Fruit fly (Drosophila melanogaster): ENCODE data around the gene tant.

The tant gene

dm6 chr3L:6071454-6072189 is 16.7 kb downstream of the tant start, which contains the start of gene CG6602 (continued):
- no peak for TF ChIP-seq Hr39 (optimal IDR thresholded peaks at IDR 0.05)
- TF ChIP-seq Neu2 (GFP tag; optimal IDR thresholded peaks at IDR 0.05; ENCODE audit: borderline replicate concordance): no peak
- peak; percentile 25 for TF ChIP-seq CG12219 (GFP tag; optimal IDR thresholded peaks at IDR 0.05)
- TF ChIP-seq chif (GFP tag; optimal IDR thresholded peaks at IDR 0.05): peak; percentile 10 to 51
- TF ChIP-seq CG32772 (GFP tag; IDR thresholded peaks at IDR 0.05): peak; percentile 58
- TF ChIP-seq Ptx1 (GFP tag; IDR thresholded peaks at IDR 0.05): peak; percentile 81
- TF ChIP-seq HmgD (GFP tag; optimal IDR thresholded peaks at IDR 0.05): no peak
- TF ChIP-seq Hmx (GFP tag; optimal IDR thresholded peaks at IDR 0.05): peak; percentile 22
- TF ChIP-seq CG16779 (GFP tag; IDR thresholded peaks at IDR 0.05): no peak
- peak; percentile 52 for TF ChIP-seq CG12391 (tag; optimal IDR thresholded peaks at IDR 0.05)
- peak; percentile 45 for TF ChIP-seq D19A (tag; optimal IDR thresholded peaks at IDR 0.05)
- TF ChIP-seq CG17361 (GFP tag; IDR thresholded peaks at IDR 0.05): no peak; the same call in 1 of the 3 replicates
- TF ChIP-seq gsb (GFP tag; IDR thresholded peaks at IDR 0.05): no peak; the same call in 1 of the 2 replicates
- peak; percentile 35 for TF ChIP-seq CG16815 (GFP tag; optimal IDR thresholded peaks at IDR 0.05)
- no peak for TF ChIP-seq Opbp (GFP tag; IDR thresholded peaks at IDR 0.05; ENCODE audit: partially characterized antibody)
- peak; percentile 32 for TF ChIP-seq CG8388 (GFP tag; optimal IDR thresholded peaks at IDR 0.05)
- TF ChIP-seq dpn (GFP tag; optimal IDR thresholded peaks at IDR 0.05): peak; percentile 32 to 76
- no peak for TF ChIP-seq run (tag; optimal IDR thresholded peaks at IDR 0.05)
- no peak for TF ChIP-seq CG12769 (tag; optimal IDR thresholded peaks at IDR 0.05)
- TF ChIP-seq eve (GFP tag; optimal IDR thresholded peaks at IDR 0.05): no peak
- no peak for TF ChIP-seq crol (GFP tag; IDR thresholded peaks at IDR 0.05)
- TF ChIP-seq CG10979 (tag; optimal IDR thresholded peaks at IDR 0.05): peak; percentile 60
- peak; percentile 45 for TF ChIP-seq CG18011 (GFP tag; optimal IDR thresholded peaks at IDR 0.05)
- peak; percentile 72 for TF ChIP-seq CG3847 (GFP tag; IDR thresholded peaks at IDR 0.05)
- no peak for TF ChIP-seq inv (GFP tag; IDR thresholded peaks at IDR 0.05; ENCODE audit: partially characterized antibody)
- peak; percentile 60 for TF ChIP-seq Hsf (GFP tag; optimal IDR thresholded peaks at IDR 0.05)
- peak; percentile 62; the same call in 1 of the 2 replicates for TF ChIP-seq Ada2b (GFP tag; IDR thresholded peaks at IDR 0.05)
- TF ChIP-seq CG15601 (tag; optimal IDR thresholded peaks at IDR 0.05): peak; percentile 29
- TF ChIP-seq amos (GFP tag; IDR thresholded peaks at IDR 0.05; ENCODE audit: partially characterized antibody): peak; percentile 30
- TF ChIP-seq CG11247 (GFP tag; IDR thresholded peaks at IDR 0.05): peak; percentile 71
- peak; percentile 66 for TF ChIP-seq CG14050 (GFP tag; IDR thresholded peaks at IDR 0.05)
- peak; percentile 45 for TF ChIP-seq CG4730 (GFP tag; IDR thresholded peaks at IDR 0.05)
- TF ChIP-seq MBD-R2 (GFP tag; IDR thresholded peaks at IDR 0.05): peak; percentile 43; the same call in 1 of the 2 replicates
- TF ChIP-seq CG11696 (GFP tag; IDR thresholded peaks at IDR 0.05): 0 out of 2 replicates have a peak, but pooled peaks have one; percentile 49
- peak; percentile 37 for TF ChIP-seq shn (GFP tag; optimal IDR thresholded peaks at IDR 0.05)
- TF ChIP-seq hb (GFP tag; IDR thresholded peaks at IDR 0.05; ENCODE audit: partially characterized antibody): no peak
- TF ChIP-seq CG16863 (GFP tag; optimal IDR thresholded peaks at IDR 0.05): no peak
- no peak for TF ChIP-seq btn (GFP tag; optimal IDR thresholded peaks at IDR 0.05)
- peak; percentile 66 for TF ChIP-seq CG14441 (GFP tag; IDR thresholded peaks at IDR 0.05)
- TF ChIP-seq schlank (tag; optimal IDR thresholded peaks at IDR 0.05): peak; percentile 49
- TF ChIP-seq org-1 (GFP tag; optimal IDR thresholded peaks at IDR 0.05): peak; percentile 14
- no peak for TF ChIP-seq sqz (GFP tag; optimal IDR thresholded peaks at IDR 0.05)
- peak; percentile 50 for TF ChIP-seq Dip3 (GFP tag; optimal IDR thresholded peaks at IDR 0.05)
- no peak for TF ChIP-seq tx (GFP tag; optimal IDR thresholded peaks at IDR 0.05)
- peak; percentile 47 for TF ChIP-seq CHES-1-like (GFP tag; optimal IDR thresholded peaks at IDR 0.05)
- peak; percentile 83 for TF ChIP-seq ase (GFP tag; IDR thresholded peaks at IDR 0.05)
- TF ChIP-seq p53 (GFP tag; optimal IDR thresholded peaks at IDR 0.05): peak; percentile 34
- no peak for TF ChIP-seq Hr78 (GFP tag; optimal IDR thresholded peaks at IDR 0.05)
- TF ChIP-seq CG9609 (GFP tag; optimal IDR thresholded peaks at IDR 0.05): peak; percentile 48
- TF ChIP-seq CG14860 (GFP tag; IDR thresholded peaks at IDR 0.05; ENCODE audit: partially characterized antibody): no peak

Data from whole organism, embryonic.